Fruit fly (Drosophila melanogaster) whole organism, larva: ENCODE data around the gene CG31106.

ENCODE experiments used
- noc ChIP-seq: fragments of 200-800 bp; sonication (Bioruptor generic); optimal IDR thresholded peaks from 3 replicates; lab custom pipeline; 2019; ENCODE audit warnings: missing biosample characterization, mild to moderate bottlenecking, missing genetic modification characterization, moderate library complexity

The CG31106 gene

dm6 chr3R:25239880-25240279, 23.8 kb downstream of the CG31106 start, which contains the start of gene to:
TSS of gene to (plus strand) at chr3R:25240180.
- no peak for TF ChIP-seq noc (tag; lab: Kevin White, UChicago)

dm6 chr3R:25241507-25242070, 25.5 kb downstream of the CG31106 start, which contains the start of gene CG11854:
TSS of gene CG11854 (plus strand) at chr3R:25242020.
- TF ChIP-seq noc (tag; lab: Kevin White, UChicago) = no peak

dm6 chr3R:25245052-25245813, 29.1 kb downstream of the CG31106 start, which contains the start of gene bam:
TSS of gene bam (minus strand) at chr3R:25245109.
- TF ChIP-seq noc (tag; lab: Kevin White, UChicago) = no peak

- TF ChIP-seq noc (tag; lab: Kevin White, UChicago) = peak; percentile 86
Measured at dm6 chr3R:25247379-25247869, 31.3 kb downstream of the CG31106 start, which contains the start of the genes RpS27 and Nup37. TSS of gene RpS27 (minus strand) at chr3R:25247514. TSS of gene Nup37 (plus strand) at chr3R:25247658.

dm6 chr3R:25249145-25250141, 33.3 kb downstream of the CG31106 start, which contains the start of gene Nup358:
TSS of gene Nup358 (plus strand) at chr3R:25249348.
- no peak for TF ChIP-seq noc (tag; lab: Kevin White, UChicago)

- TF ChIP-seq noc (tag; lab: Kevin White, UChicago) = peak; percentile 95
Measured at dm6 chr3R:25258628-25259240, 42.6 kb downstream of the CG31106 start, which contains the start of gene CG11857. TSS of gene CG11857 (plus strand) at chr3R:25258898.

- TF ChIP-seq noc (tag; lab: Kevin White, UChicago) = no peak
Measured at dm6 chr3R:25260670-25261069, 44.6 kb downstream of the CG31106 start.

- peak; percentile 79 for TF ChIP-seq noc (tag; lab: Kevin White, UChicago)
Measured at dm6 chr3R:25262322-25262761, 46.2 kb downstream of the CG31106 start, which contains the start of the genes Kdsr and CG11858. TSS of gene Kdsr (minus strand) at chr3R:25262498. TSS of gene CG11858 (plus strand) at chr3R:25262741.

- peak; percentile 5 for TF ChIP-seq noc (tag; lab: Kevin White, UChicago)
Measured at dm6 chr3R:25265589-25266201, 49.6 kb downstream of the CG31106 start, which contains the start of the genes GlnRS and RIOK2. TSS of gene GlnRS (minus strand) at chr3R:25265721. TSS of gene RIOK2 (plus strand) at chr3R:25265844.

dm6 chr3R:25266751-25267150, 50.7 kb downstream of the CG31106 start:
- TF ChIP-seq noc (tag; lab: Kevin White, UChicago) = no peak
